Fruit fly (Drosophila melanogaster) whole organism, prepupa: Measurements from ENCODE around the gene Abd-B.

ENCODE experiments used
- fd85E ChIP-seq: fragments of 200-800 bp; sonication (Bioruptor generic); optimal IDR thresholded peaks from 3 replicates; lab custom pipeline; 2016; ENCODE audit warnings: missing biosample characterization, missing genetic modification characterization
- pdm3 ChIP-seq: fragments of 200-800 bp; sonication (Bioruptor generic); optimal IDR thresholded peaks from 3 replicates; lab custom pipeline; 2016; ENCODE audit warnings: missing biosample characterization, missing genetic modification characterization
- vri ChIP-seq: fragments of 200-800 bp; sonication (Bioruptor generic); optimal IDR thresholded peaks from 3 replicates; lab custom pipeline; 2016; ENCODE audit warnings: missing biosample characterization, mild to moderate bottlenecking, missing genetic modification characterization

DNA sequence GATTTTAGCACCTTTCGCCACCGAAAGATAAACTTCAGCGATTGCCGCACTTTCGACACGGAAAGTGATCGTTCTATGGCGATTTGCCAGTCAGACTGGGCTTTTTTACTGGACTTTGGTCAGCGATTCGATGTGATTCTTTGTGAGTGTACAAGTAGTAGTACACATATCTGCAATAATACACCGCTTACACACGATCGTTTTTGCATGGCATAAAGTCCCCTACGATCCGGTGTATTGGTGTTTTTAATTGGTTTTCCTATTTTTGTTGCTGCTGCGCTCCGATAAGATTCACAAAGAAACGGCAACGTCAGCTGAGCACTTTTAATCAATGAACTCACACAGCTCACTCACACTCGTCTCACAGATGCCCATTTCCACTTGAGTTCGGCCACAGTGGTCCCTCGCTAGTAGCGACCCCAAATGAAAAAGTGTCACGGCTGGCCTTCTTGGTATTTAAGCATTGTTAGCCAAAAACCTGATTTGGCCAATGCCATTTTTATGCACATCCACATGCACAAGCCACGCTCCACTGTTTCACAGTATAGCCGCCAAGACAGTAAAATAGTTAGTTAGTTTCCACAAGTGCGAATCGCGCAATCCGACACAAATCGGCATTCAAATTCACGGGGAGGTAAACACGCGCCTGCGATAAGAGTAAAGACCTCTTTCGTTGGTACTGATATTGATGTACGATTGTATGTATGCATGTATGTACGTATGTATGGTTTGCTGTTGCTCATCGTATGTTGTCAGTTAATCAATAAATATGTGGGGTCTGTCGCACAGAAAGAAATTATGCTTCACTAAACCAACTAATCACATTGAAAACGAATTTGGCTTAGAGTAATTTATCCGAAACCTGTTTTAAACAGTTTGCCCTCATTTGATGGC, 14.4 kb upstream of the Abd-B start:
- TF ChIP-seq fd85E (GFP tag; lab: Kevin White, UChicago), result peak; percentile 20
- peak; percentile 87 for TF ChIP-seq vri (GFP tag; lab: Kevin White, UChicago)
- TF ChIP-seq pdm3, result peak; percentile 91
